Worm (Caenorhabditis elegans): ENCODE results near the gene sna-3.

The sna-3 gene

ce11 chrIII:6207046-6207445 is 1.0 kb upstream of the sna-3 start:
- TF ChIP-seq ztf-11 (tag; optimal IDR thresholded peaks at IDR 0.05) (no peak), nhr-23 (tag; optimal IDR thresholded peaks at IDR 0.05) (no peak), pha-4 (tag; optimal IDR thresholded peaks at IDR 0.05) (no peak), ceh-82 (tag; optimal IDR thresholded peaks at IDR 0.05) (no peak), mml-1 (tag; optimal IDR thresholded peaks at IDR 0.05) (no peak), egl-5 (tag; optimal IDR thresholded peaks at IDR 0.05) (no peak), elt-3 (tag; optimal IDR thresholded peaks at IDR 0.05) (no peak), mdl-1 (tag; optimal IDR thresholded peaks at IDR 0.05) (no peak), elt-2 (tag; optimal IDR thresholded peaks at IDR 0.05) (no peak), pqm-1 (tag; optimal IDR thresholded peaks at IDR 0.05) (no peak), daf-12 (tag; optimal IDR thresholded peaks at IDR 0.05) (no peak), ztf-4 (tag; optimal IDR thresholded peaks at IDR 0.05) (no peak), aly-2 (tag; optimal IDR thresholded peaks at IDR 0.05) (no peak), zag-1 (tag; optimal IDR thresholded peaks at IDR 0.05) (no peak), ama-1 (optimal IDR thresholded peaks at IDR 0.05) (no peak), snpc-4 (tag; optimal IDR thresholded peaks at IDR 0.05) (no peak), eor-1 (tag; optimal IDR thresholded peaks at IDR 0.05) (no peak)

ce11 chrIII:6202440-6202839 is 3.6 kb downstream of the sna-3 start:
- no peak for TF ChIP-seq lsy-12 (tag; optimal IDR thresholded peaks at IDR 0.05)
- TF ChIP-seq ceh-9 (tag; optimal IDR thresholded peaks at IDR 0.05) = no peak
- no peak for TF ChIP-seq fkh-10 (GFP tag; optimal IDR thresholded peaks at IDR 0.05)
- TF ChIP-seq lin-39 (tag; optimal IDR thresholded peaks at IDR 0.05) = no peak
- TF ChIP-seq tbx-2 (tag; optimal IDR thresholded peaks at IDR 0.05) = no peak
- TF ChIP-seq ceh-82 (tag; optimal IDR thresholded peaks at IDR 0.05) = no peak
- TF ChIP-seq nhr-23 (tag; optimal IDR thresholded peaks at IDR 0.05) = no peak
- TF ChIP-seq ama-1 (optimal IDR thresholded peaks at IDR 0.05) = no peak
- no peak for TF ChIP-seq elt-2 (tag; optimal IDR thresholded peaks at IDR 0.05)
- no peak for TF ChIP-seq nhr-77 (tag; optimal IDR thresholded peaks at IDR 0.05)
- no peak for TF ChIP-seq ceh-16 (tag; optimal IDR thresholded peaks at IDR 0.05)

- TF ChIP-seq ceh-28 (tag; optimal IDR thresholded peaks at IDR 0.05) = no peak
- no peak for TF ChIP-seq ceh-82 (tag; optimal IDR thresholded peaks at IDR 0.05)
- TF ChIP-seq ztf-11 (tag; optimal IDR thresholded peaks at IDR 0.05) = no peak
- no peak for TF ChIP-seq nhr-25 (tag; optimal IDR thresholded peaks at IDR 0.05)
- TF ChIP-seq zag-1 (tag; optimal IDR thresholded peaks at IDR 0.05) = no peak
- no peak for TF ChIP-seq unc-62 (GFP tag; optimal IDR thresholded peaks at IDR 0.05)
- TF ChIP-seq egl-5 (tag; optimal IDR thresholded peaks at IDR 0.05) = no peak
- TF ChIP-seq sea-2 (GFP tag; optimal IDR thresholded peaks at IDR 0.05) = no peak
- TF ChIP-seq aly-2 (tag; optimal IDR thresholded peaks at IDR 0.05) = no peak
- no peak for TF ChIP-seq mdl-1 (tag; optimal IDR thresholded peaks at IDR 0.05)
Observed at ce11 chrIII:6201325-6201724, 4.7 kb downstream of the sna-3 start.

- TF ChIP-seq nhr-25 (tag; optimal IDR thresholded peaks at IDR 0.05) = peak; percentile 38
- no peak for TF ChIP-seq zag-1 (tag; optimal IDR thresholded peaks at IDR 0.05)
- peak; percentile 53 for TF ChIP-seq ama-1 (optimal IDR thresholded peaks at IDR 0.05)
- peak; percentile 25 for TF ChIP-seq lsy-12 (tag; optimal IDR thresholded peaks at IDR 0.05)
- peak; percentile 12 for TF ChIP-seq lin-39 (tag; optimal IDR thresholded peaks at IDR 0.05)
- peak; percentile 62 for TF ChIP-seq ceh-28 (tag; optimal IDR thresholded peaks at IDR 0.05)
- TF ChIP-seq hmg-11 (tag; optimal IDR thresholded peaks at IDR 0.05) = peak; percentile 56
- peak; percentile 10 for TF ChIP-seq egl-5 (tag; optimal IDR thresholded peaks at IDR 0.05)
- TF ChIP-seq pha-4 (tag; optimal IDR thresholded peaks at IDR 0.05) = peak; percentile 75
- peak; percentile 69 for TF ChIP-seq nfya-1 (tag; optimal IDR thresholded peaks at IDR 0.05; ENCODE audit: insufficient read depth)
- TF ChIP-seq nhr-43 (tag; optimal IDR thresholded peaks at IDR 0.05; ENCODE audit: poor library complexity, severe bottlenecking) = peak; percentile 0
- no peak for TF ChIP-seq ceh-82 (tag; optimal IDR thresholded peaks at IDR 0.05)
- TF ChIP-seq R02D3.7 (tag; optimal IDR thresholded peaks at IDR 0.05) = peak; percentile 22
- peak; percentile 39 for TF ChIP-seq nhr-23 (tag; optimal IDR thresholded peaks at IDR 0.05)
- peak; percentile 38 for TF ChIP-seq elt-2 (tag; optimal IDR thresholded peaks at IDR 0.05)
- TF ChIP-seq lin-15B (tag; optimal IDR thresholded peaks at IDR 0.05) = peak; percentile 71
- TF ChIP-seq nhr-28 (tag; optimal IDR thresholded peaks at IDR 0.05) = no peak
- TF ChIP-seq ztf-4 (tag; optimal IDR thresholded peaks at IDR 0.05) = no peak
- peak; percentile 22 for TF ChIP-seq pqm-1 (tag; optimal IDR thresholded peaks at IDR 0.05)
- TF ChIP-seq unc-39 (tag; optimal IDR thresholded peaks at IDR 0.05) = no peak
- TF ChIP-seq skn-1 (tag; optimal IDR thresholded peaks at IDR 0.05) = peak; percentile 98
- no peak for TF ChIP-seq egl-27 (tag; optimal IDR thresholded peaks at IDR 0.05)
- TF ChIP-seq jun-1 (tag; optimal IDR thresholded peaks at IDR 0.05) = peak; percentile 30
Observed at ce11 chrIII:6198378-6199234, 7.4 kb downstream of the sna-3 start, which contains the start of the genes C23G10.7 and rpn-2. TSS of gene C23G10.7 (minus strand) at chrIII:6198414. TSS of gene rpn-2 (plus strand) at chrIII:6199184.
